Fruit fly (Drosophila melanogaster) whole organism, embryonic: Measurements from ENCODE around the gene MEP-1.
A peak's percentile ranks its signal among the peaks of the same experiment; 100 is the strongest.

Experiments
- Asciz ChIP-seq: fragments of 200-800 bp; sonication (Bioruptor generic); optimal IDR thresholded peaks from 2 replicates; lab custom pipeline; 2017; ENCODE audit warnings: missing biosample characterization, mild to moderate bottlenecking, missing genetic modification characterization, missing genetic modification reagents
- B-H2 ChIP-seq: fragments of 200-800 bp; sonication (Bioruptor generic); optimal IDR thresholded peaks from 2 replicates; lab custom pipeline; 2018; ENCODE audit warnings: missing biosample characterization, mild to moderate bottlenecking, missing genetic modification characterization
- CG10462 ChIP-seq: fragments of 200-800 bp; sonication (Bioruptor generic); optimal IDR thresholded peaks from 2 replicates; lab custom pipeline; 2016; ENCODE audit warnings: missing biosample characterization, missing genetic modification characterization
- CG10959 ChIP-seq: fragments of 200-800 bp; sonication (Bioruptor generic); IDR thresholded peaks from 2 replicates; pipeline ENCODE4 v1.3.6; 2022; ENCODE audit warnings: missing biosample characterization, missing genetic modification characterization
- CG11560 ChIP-seq: fragments of 200-800 bp; sonication (Bioruptor generic); IDR thresholded peaks from 3 replicates; pipeline ENCODE4 v1.3.6; 2022; ENCODE audit warnings: missing biosample characterization, missing genetic modification characterization
- CG12104 ChIP-seq: fragments of 200-800 bp; sonication (Bioruptor generic); optimal IDR thresholded peaks from 3 replicates; lab custom pipeline; 2016; ENCODE audit warnings: missing biosample characterization, missing genetic modification characterization
- CG13287 ChIP-seq: fragments of 200-800 bp; sonication (Bioruptor generic); IDR thresholded peaks from 2 replicates; pipeline ENCODE4 v1.3.6; 2022; ENCODE audit warnings: missing biosample characterization, missing genetic modification characterization; ENCODE audit not compliant: partially characterized antibody
- CG14014 ChIP-seq: fragments of 200-800 bp; sonication (Bioruptor generic); IDR thresholded peaks from 2 replicates; pipeline ENCODE4 v1.3.6; 2022; ENCODE audit warnings: missing biosample characterization, missing genetic modification characterization
- CG14667 ChIP-seq: fragments of 200-800 bp; sonication (Bioruptor generic); IDR thresholded peaks from 2 replicates; pipeline ENCODE4 v1.3.6; 2022; ENCODE audit warnings: missing biosample characterization, missing genetic modification characterization
- CG15269 ChIP-seq: fragments of 200-800 bp; sonication (Bioruptor generic); optimal IDR thresholded peaks from 2 replicates; lab custom pipeline; 2018; ENCODE audit warnings: missing biosample characterization, mild to moderate bottlenecking, missing genetic modification characterization, moderate library complexity
- CG1529 ChIP-seq: fragments of 200-800 bp; sonication (Bioruptor generic); optimal IDR thresholded peaks from 3 replicates; lab custom pipeline; 2018; ENCODE audit warnings: missing biosample characterization, missing genetic modification characterization
- CG16863 ChIP-seq: fragments of 200-800 bp; sonication (Bioruptor generic); optimal IDR thresholded peaks from 3 replicates; lab custom pipeline; 2016; ENCODE audit warnings: missing biosample characterization, missing genetic modification characterization
- CG2875 ChIP-seq: fragments of 200-800 bp; sonication (Bioruptor generic); optimal IDR thresholded peaks from 2 replicates; lab custom pipeline; 2017; ENCODE audit warnings: missing biosample characterization, mild to moderate bottlenecking, missing genetic modification characterization, missing genetic modification reagents
- CG3065 ChIP-seq: fragments of 200-800 bp; sonication (Bioruptor generic); optimal IDR thresholded peaks from 2 replicates; lab custom pipeline; 2016; ENCODE audit warnings: missing biosample characterization, missing genetic modification characterization
- CG7786 ChIP-seq: fragments of 200-800 bp; sonication (Bioruptor generic); optimal IDR thresholded peaks from 2 replicates; lab custom pipeline; 2016; ENCODE audit warnings: missing biosample characterization, missing genetic modification characterization
- CG8359 ChIP-seq: fragments of 200-800 bp; sonication (Bioruptor generic); optimal IDR thresholded peaks from 2 replicates; lab custom pipeline; 2017; ENCODE audit warnings: missing biosample characterization, mild to moderate bottlenecking, missing genetic modification characterization, borderline replicate concordance
- CG9797 ChIP-seq: fragments of 200-800 bp; sonication (Bioruptor generic); optimal IDR thresholded peaks from 3 replicates; lab custom pipeline; 2018; ENCODE audit warnings: missing biosample characterization, mild to moderate bottlenecking, missing genetic modification characterization
- D19A ChIP-seq: fragments of 200-800 bp; optimal IDR thresholded peaks from 3 replicates; lab custom pipeline; 2019; ENCODE audit warnings: missing biosample characterization, mild to moderate bottlenecking, missing genetic modification characterization, moderate library complexity
- Deaf1 ChIP-seq: fragments of 200-800 bp; optimal IDR thresholded peaks from 3 replicates; lab custom pipeline; 2019; ENCODE audit warnings: missing biosample characterization, mild to moderate bottlenecking, missing genetic modification characterization, moderate library complexity
- Dref ChIP-seq: fragments of 200-800 bp; sonication (Bioruptor generic); IDR thresholded peaks from 2 replicates; pipeline ENCODE4 v1.3.6; 2022; ENCODE audit warnings: missing biosample characterization, missing genetic modification characterization
- Drgx ChIP-seq: fragments of 200-800 bp; sonication (Bioruptor generic); IDR thresholded peaks from 2 replicates; pipeline ENCODE4 v1.3.6; 2022; ENCODE audit warnings: missing biosample characterization, missing genetic modification characterization
- HLH3B ChIP-seq: fragments of 200-800 bp; sonication (Bioruptor generic); IDR thresholded peaks from 2 replicates; pipeline ENCODE4 v1.3.6; 2022; ENCODE audit warnings: missing biosample characterization, missing genetic modification characterization
- Hmx ChIP-seq: fragments of 200-800 bp; sonication (Bioruptor generic); optimal IDR thresholded peaks from 2 replicates; lab custom pipeline; 2016; ENCODE audit warnings: missing biosample characterization, missing genetic modification characterization
- MTF-1 ChIP-seq: fragments of 200-800 bp; sonication (Bioruptor generic); optimal IDR thresholded peaks from 2 replicates; lab custom pipeline; 2018; ENCODE audit warnings: missing biosample characterization, mild to moderate bottlenecking, missing genetic modification characterization, borderline replicate concordance
- Med ChIP-seq: fragments of 200-800 bp; sonication (Bioruptor generic); peaks from one replicate; lab custom pipeline; 2016; ENCODE audit warnings: missing biosample characterization, missing genetic modification characterization, mild to moderate bottlenecking, inconsistent platforms, moderate library complexity
- Mrtf ChIP-seq: fragments of 200-800 bp; sonication (Bioruptor generic); IDR thresholded peaks from 3 replicates; pipeline ENCODE4 v1.3.6; 2022; ENCODE audit warnings: missing biosample characterization, missing genetic modification characterization
- Sin3A ChIP-seq: fragments of >200 bp; optimal IDR thresholded peaks from 2 replicates; lab custom pipeline; 2018
- Sry-β ChIP-seq: fragments of 200-800 bp; sonication (Bioruptor generic); optimal IDR thresholded peaks from 2 replicates; lab custom pipeline; 2018; ENCODE audit warnings: missing biosample characterization, mild to moderate bottlenecking, missing genetic modification characterization, moderate library complexity
- Tbp ChIP-seq: fragments of >200 bp; optimal IDR thresholded peaks from 2 replicates; lab custom pipeline; 2018; ENCODE audit warnings: missing biosample characterization, missing genetic modification characterization
- croc ChIP-seq: fragments of 200-800 bp; sonication (Bioruptor generic); conservative IDR thresholded peaks from 3 replicates; pipeline ENCODE4 v1.3.6; 2022; ENCODE audit warnings: missing biosample characterization, missing genetic modification characterization
- disco-r ChIP-seq: fragments of 200-800 bp; sonication (Bioruptor generic); optimal IDR thresholded peaks from 2 replicates; lab custom pipeline; 2016; ENCODE audit warnings: missing biosample characterization, missing genetic modification characterization
- dpn ChIP-seq, 2 experiments: fragments of 200-800 bp; sonication (Bioruptor generic); optimal IDR thresholded peaks; 3 replicates each; lab custom pipeline; 2016; ENCODE audit warnings: missing biosample characterization in 2 of 2, missing genetic modification characterization in 2 of 2
- fd3F ChIP-seq: fragments of 200-800 bp; sonication (Bioruptor generic); optimal IDR thresholded peaks from 2 replicates; lab custom pipeline; 2018; ENCODE audit warnings: missing biosample characterization, mild to moderate bottlenecking, missing genetic modification characterization, moderate library complexity
- gcm ChIP-seq: fragments of 200-800 bp; sonication (Bioruptor generic); optimal IDR thresholded peaks from 2 replicates; lab custom pipeline; 2019; ENCODE audit warnings: missing biosample characterization, mild to moderate bottlenecking, missing genetic modification characterization, moderate library complexity
- gem ChIP-seq: fragments of 200-800 bp; sonication (Bioruptor generic); optimal IDR thresholded peaks from 2 replicates; lab custom pipeline; 2019; ENCODE audit warnings: missing biosample characterization, mild to moderate bottlenecking, missing genetic modification characterization, moderate library complexity
- hbn ChIP-seq: fragments of 200-800 bp; sonication (Bioruptor generic); IDR thresholded peaks from 2 replicates; pipeline ENCODE4 v1.3.6; 2022; ENCODE audit warnings: missing biosample characterization, missing genetic modification characterization; ENCODE audit not compliant: partially characterized antibody
- hth ChIP-seq: fragments of >200 bp; optimal IDR thresholded peaks from 2 replicates; lab custom pipeline; 2017; ENCODE audit warnings: inconsistent platforms
- inv ChIP-seq: fragments of 200-800 bp; sonication (Bioruptor generic); IDR thresholded peaks from 2 replicates; pipeline ENCODE4 v1.3.6; 2022; ENCODE audit warnings: missing biosample characterization, missing genetic modification characterization; ENCODE audit not compliant: partially characterized antibody
- ken ChIP-seq: fragments of 200-800 bp; sonication (Bioruptor generic); IDR thresholded peaks from 3 replicates; pipeline ENCODE4 v1.3.6; 2022; ENCODE audit warnings: missing biosample characterization, missing genetic modification characterization
- lab ChIP-seq: fragments of 200-800 bp; sonication (Bioruptor generic); optimal IDR thresholded peaks from 3 replicates; lab custom pipeline; 2017; ENCODE audit warnings: missing biosample characterization, missing genetic modification characterization, mild to moderate bottlenecking, moderate library complexity, missing genetic modification reagents
- lilli ChIP-seq: fragments of 200-800 bp; sonication (Bioruptor generic); optimal IDR thresholded peaks from 3 replicates; lab custom pipeline; 2016; ENCODE audit warnings: missing biosample characterization, missing genetic modification characterization
- oc ChIP-seq: fragments of 200-800 bp; sonication (Bioruptor generic); optimal IDR thresholded peaks from 2 replicates; lab custom pipeline; 2018; ENCODE audit warnings: missing biosample characterization, mild to moderate bottlenecking, missing genetic modification characterization, moderate library complexity
- p53 ChIP-seq: fragments of 200-800 bp; sonication (Bioruptor generic); optimal IDR thresholded peaks from 2 replicates; lab custom pipeline; 2016; ENCODE audit warnings: missing biosample characterization, missing genetic modification characterization
- repo ChIP-seq: fragments of 200-800 bp; sonication (Bioruptor generic); optimal IDR thresholded peaks from 2 replicates; lab custom pipeline; 2016; ENCODE audit warnings: missing biosample characterization, missing genetic modification characterization
- slp2 ChIP-seq: fragments of 200-800 bp; sonication (Bioruptor generic); optimal IDR thresholded peaks from 2 replicates; lab custom pipeline; 2016; ENCODE audit warnings: missing biosample characterization, missing genetic modification characterization
- tgo ChIP-seq: fragments of 200-800 bp; sonication (Bioruptor generic); IDR thresholded peaks from 3 replicates; pipeline ENCODE4 v1.3.6; 2022; ENCODE audit warnings: missing biosample characterization, missing genetic modification characterization
- tin ChIP-seq: fragments of 200-800 bp; sonication (Bioruptor generic); optimal IDR thresholded peaks from 3 replicates; lab custom pipeline; 2016; ENCODE audit warnings: missing biosample characterization, missing genetic modification characterization
- vvl ChIP-seq: fragments of 200-800 bp; sonication (Bioruptor generic); IDR thresholded peaks from 2 replicates; pipeline ENCODE4 v1.3.6; 2022; ENCODE audit warnings: missing biosample characterization, missing genetic modification characterization
- yki ChIP-seq: fragments of >200 bp; optimal IDR thresholded peaks from 3 replicates; lab custom pipeline; 2018

MEP-1 gene

DNA sequence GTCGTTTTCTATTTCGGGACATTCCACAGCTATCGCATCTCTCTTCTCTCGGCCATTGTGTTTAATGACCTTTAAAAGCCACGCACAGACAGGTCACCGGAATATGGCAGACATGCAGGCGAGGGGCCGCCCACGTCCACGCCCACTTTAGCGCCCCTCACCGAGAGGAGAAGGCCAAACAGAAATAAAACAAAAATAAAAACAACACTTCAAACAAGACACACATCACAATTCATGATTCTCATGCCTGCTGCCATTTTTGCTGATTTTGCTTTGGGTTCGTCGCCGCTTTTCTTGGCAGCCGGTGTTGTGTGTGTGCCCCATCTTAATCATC lies 48.0 kb upstream of the MEP-1 start (continued):
- no peak for TF ChIP-seq Tbp
- TF ChIP-seq gem = no peak
- TF ChIP-seq CG12104 (GFP tag; lab: Kevin White, UChicago) = no peak

DNA sequence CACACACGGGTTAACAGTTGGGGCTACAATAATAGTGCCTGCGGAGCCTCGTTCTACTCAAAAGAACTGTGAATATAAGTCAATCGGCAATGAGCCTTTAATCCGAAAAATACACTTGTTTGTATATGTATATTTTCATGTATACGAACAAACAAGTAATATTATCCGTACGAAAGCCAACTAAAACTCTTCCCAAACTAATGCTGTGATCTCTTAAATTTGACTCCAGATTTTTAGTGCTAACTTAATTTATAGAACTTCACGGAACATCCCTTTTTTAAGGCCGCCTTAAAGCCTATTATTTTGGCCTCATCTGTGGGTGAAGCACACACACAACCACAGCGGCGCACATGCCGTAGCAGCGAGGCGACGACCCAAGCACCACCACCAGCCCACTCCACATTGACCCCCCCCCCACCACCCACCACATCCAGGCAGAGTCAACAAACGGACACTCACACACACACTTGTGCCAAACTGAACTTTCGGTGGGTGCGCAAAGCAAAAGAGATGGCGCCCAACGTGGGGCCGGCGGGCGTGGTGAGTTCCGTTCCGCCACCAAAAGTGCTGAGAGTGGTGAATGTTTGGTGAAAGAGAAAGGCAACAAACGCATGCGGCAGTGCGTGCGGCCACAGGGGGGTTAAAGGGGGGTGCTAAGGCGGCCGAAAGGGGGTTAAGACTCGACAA lies 47.3 kb upstream of the MEP-1 start:
- TF ChIP-seq croc = peak; percentile 53; the same call in 1 of the 3 replicates
- TF ChIP-seq vvl (GFP tag; lab: Robert Waterston, UW) = peak; percentile 40; the same call in 1 of the 2 replicates
- TF ChIP-seq CG14667 (GFP tag; lab: Robert Waterston, UW) = peak; percentile 40; the same call in 1 of the 2 replicates
- peak; percentile 76 for TF ChIP-seq disco-r (GFP tag; lab: Kevin White, UChicago)
- TF ChIP-seq Med (GFP tag; lab: Kevin White, UChicago) = peak; percentile 92
- no peak for TF ChIP-seq CG3065
- TF ChIP-seq Asciz (GFP tag; lab: Kevin White, UChicago) = peak; percentile 82
- peak; percentile 55 for TF ChIP-seq repo (GFP tag; lab: Kevin White, UChicago)
- peak; percentile 29 for TF ChIP-seq MTF-1
- TF ChIP-seq inv = no peak
- 0 out of 3 replicates have a peak, but pooled peaks have one; percentile 3 for TF ChIP-seq ken (GFP tag; lab: Robert Waterston, UW)
- no peak for TF ChIP-seq Hmx (GFP tag; lab: Kevin White, UChicago)
- TF ChIP-seq Deaf1 (tag; lab: Kevin White, UChicago) = peak; percentile 45
- TF ChIP-seq Sin3A (lab: Kevin White, UChicago) = no peak
- peak; percentile 78 for TF ChIP-seq CG8359
- peak; percentile 42 for TF ChIP-seq D19A (tag; lab: Kevin White, UChicago)
- no peak for TF ChIP-seq p53 (GFP tag; lab: Kevin White, UChicago)
- peak; percentile 35 for TF ChIP-seq Sry-β
- TF ChIP-seq Dref = no peak
- TF ChIP-seq CG15269 (tag; lab: Kevin White, UChicago) = peak; percentile 89
- peak; percentile 85 for TF ChIP-seq CG1529 (GFP tag; lab: Kevin White, UChicago)
- 0 out of 2 replicates have a peak, but pooled peaks have one; percentile 18 for TF ChIP-seq CG13287 (GFP tag; lab: Robert Waterston, UW)
- 0 out of 2 replicates have a peak, but pooled peaks have one; percentile 26 for TF ChIP-seq hbn (GFP tag; lab: Robert Waterston, UW)
- TF ChIP-seq Drgx = peak; percentile 79
- no peak for TF ChIP-seq yki (lab: Kevin White, UChicago)
- TF ChIP-seq CG7786 (GFP tag; lab: Kevin White, UChicago) = peak; percentile 75
- TF ChIP-seq CG2875 (GFP tag; lab: Kevin White, UChicago) = peak; percentile 73
- TF ChIP-seq hth = no peak
- TF ChIP-seq fd3F = peak; percentile 65
- peak; percentile 68 for TF ChIP-seq CG16863 (GFP tag; lab: Kevin White, UChicago)
- TF ChIP-seq dpn (GFP tag; optimal IDR thresholded peaks at IDR 0.05; lab: Kevin White, UChicago) = peak; percentile 76 to 80
- peak; percentile 46 for TF ChIP-seq Mrtf (GFP tag; lab: Robert Waterston, UW)
- TF ChIP-seq CG11560 (tag; lab: Robert Waterston, UW) = peak; percentile 41; the same call in 1 of the 3 replicates
- TF ChIP-seq CG10959 (GFP tag; lab: Robert Waterston, UW) = no peak
- peak; percentile 60 for TF ChIP-seq HLH3B (GFP tag; lab: Robert Waterston, UW)
- peak; percentile 70 for TF ChIP-seq tin
- peak; percentile 76 for TF ChIP-seq slp2
- peak; percentile 76 for TF ChIP-seq CG10462 (GFP tag; lab: Kevin White, UChicago)
- TF ChIP-seq lab (GFP tag; lab: Kevin White, UChicago) = peak; percentile 87
- TF ChIP-seq oc (tag; lab: Kevin White, UChicago) = peak; percentile 46
- peak; percentile 70 for TF ChIP-seq lilli (GFP tag; lab: Kevin White, UChicago)
- peak; percentile 78 for TF ChIP-seq gcm (GFP tag; lab: Kevin White, UChicago)
- TF ChIP-seq B-H2 (GFP tag; lab: Kevin White, UChicago) = no peak
- TF ChIP-seq CG14014 = no peak; the same call in none of the 2 replicates
- peak; percentile 14 for TF ChIP-seq CG9797
- peak; percentile 77; the same call in 2 of the 3 replicates for TF ChIP-seq tgo (GFP tag; lab: Robert Waterston, UW)
